Fruit fly (Drosophila melanogaster) whole organism, embryonic: ENCODE results near the gene vas.

Experiments
- Adf1 ChIP-seq: fragments of 200-800 bp; sonication (Bioruptor generic); IDR thresholded peaks from 2 replicates; pipeline ENCODE4 v1.3.6; 2022; ENCODE audit warnings: missing biosample characterization, missing genetic modification characterization
- Asciz ChIP-seq: fragments of 200-800 bp; sonication (Bioruptor generic); optimal IDR thresholded peaks from 2 replicates; lab custom pipeline; 2017; ENCODE audit warnings: missing biosample characterization, mild to moderate bottlenecking, missing genetic modification characterization, missing genetic modification reagents
- CG1024 ChIP-seq: fragments of 200-800 bp; sonication (Bioruptor generic); IDR thresholded peaks from 2 replicates; pipeline ENCODE4 v1.3.6; 2022; ENCODE audit warnings: missing biosample characterization, missing genetic modification characterization
- CG10267 ChIP-seq: fragments of 200-800 bp; sonication (Bioruptor generic); optimal IDR thresholded peaks from 2 replicates; lab custom pipeline; 2018; ENCODE audit warnings: missing biosample characterization, mild to moderate bottlenecking, missing genetic modification characterization, moderate library complexity
- CG11093 ChIP-seq: fragments of 200-800 bp; sonication (Bioruptor generic); IDR thresholded peaks from 3 replicates; pipeline ENCODE4 v1.3.6; 2022; ENCODE audit warnings: missing biosample characterization, missing genetic modification characterization
- CG11398 ChIP-seq: fragments of 200-800 bp; sonication (Bioruptor generic); optimal IDR thresholded peaks from 2 replicates; lab custom pipeline; 2016; ENCODE audit warnings: missing biosample characterization, missing genetic modification characterization
- CG11696 ChIP-seq: fragments of 200-800 bp; sonication (Bioruptor generic); IDR thresholded peaks from 2 replicates; pipeline ENCODE4 v1.3.6; 2022; ENCODE audit warnings: missing biosample characterization, missing genetic modification characterization
- CG12236 ChIP-seq: fragments of 200-800 bp; sonication (Bioruptor generic); optimal IDR thresholded peaks from 2 replicates; lab custom pipeline; 2016; ENCODE audit warnings: missing biosample characterization, missing genetic modification characterization
- CG12744 ChIP-seq: fragments of 200-800 bp; sonication (Bioruptor generic); optimal IDR thresholded peaks from 2 replicates; lab custom pipeline; 2016; ENCODE audit warnings: missing biosample characterization, missing genetic modification characterization
- CG1603 ChIP-seq: fragments of 200-800 bp; sonication (Bioruptor generic); optimal IDR thresholded peaks from 2 replicates; lab custom pipeline; 2019; ENCODE audit warnings: missing biosample characterization, mild to moderate bottlenecking, missing genetic modification characterization, moderate library complexity
- CG3065 ChIP-seq: fragments of 200-800 bp; sonication (Bioruptor generic); optimal IDR thresholded peaks from 2 replicates; lab custom pipeline; 2016; ENCODE audit warnings: missing biosample characterization, missing genetic modification characterization
- CG4328 ChIP-seq: fragments of 200-800 bp; sonication (Bioruptor generic); optimal IDR thresholded peaks from 3 replicates; lab custom pipeline; 2017; ENCODE audit warnings: missing biosample characterization, missing genetic modification reagents, missing genetic modification characterization
- CG4854 ChIP-seq: fragments of 200-800 bp; sonication (Bioruptor generic); optimal IDR thresholded peaks from 2 replicates; lab custom pipeline; 2016; ENCODE audit warnings: missing biosample characterization, missing genetic modification characterization, inconsistent platforms
- CG6175 ChIP-seq: fragments of 200-800 bp; sonication (Bioruptor generic); IDR thresholded peaks from 3 replicates; pipeline ENCODE4 v1.3.6; 2022; ENCODE audit warnings: missing biosample characterization, missing genetic modification characterization
- CG7839 ChIP-seq: fragments of 200-800 bp; sonication (Bioruptor generic); optimal IDR thresholded peaks from 3 replicates; lab custom pipeline; 2018; ENCODE audit warnings: missing biosample characterization, mild to moderate bottlenecking, missing genetic modification characterization, moderate library complexity
- CG8359 ChIP-seq: fragments of 200-800 bp; sonication (Bioruptor generic); optimal IDR thresholded peaks from 2 replicates; lab custom pipeline; 2017; ENCODE audit warnings: missing biosample characterization, mild to moderate bottlenecking, missing genetic modification characterization, borderline replicate concordance
- CG9817 ChIP-seq: fragments of 200-800 bp; sonication (Bioruptor generic); optimal IDR thresholded peaks from 2 replicates; lab custom pipeline; 2018; ENCODE audit warnings: missing biosample characterization, mild to moderate bottlenecking, missing genetic modification characterization, moderate library complexity
- CoRest ChIP-seq: fragments of 200-800 bp; sonication (Bioruptor generic); optimal IDR thresholded peaks from 3 replicates; lab custom pipeline; 2018; ENCODE audit warnings: missing biosample characterization, mild to moderate bottlenecking, missing genetic modification characterization, moderate library complexity
- Dek ChIP-seq: fragments of 200-800 bp; sonication (Bioruptor generic); optimal IDR thresholded peaks from 3 replicates; lab custom pipeline; 2019; ENCODE audit warnings: missing biosample characterization, mild to moderate bottlenecking, missing genetic modification characterization, moderate library complexity
- Elba2 ChIP-seq: fragments of 200-800 bp; sonication (Bioruptor generic); optimal IDR thresholded peaks from 3 replicates; lab custom pipeline; 2016; ENCODE audit warnings: missing biosample characterization, missing genetic modification characterization
- Fer2 ChIP-seq: fragments of 200-800 bp; sonication (Bioruptor generic); optimal IDR thresholded peaks from 2 replicates; lab custom pipeline; 2018; ENCODE audit warnings: missing biosample characterization, mild to moderate bottlenecking, missing genetic modification characterization, moderate library complexity
- H15 ChIP-seq: fragments of 200-800 bp; sonication (Bioruptor generic); IDR thresholded peaks from 3 replicates; pipeline ENCODE4 v1.3.6; 2022; ENCODE audit warnings: missing biosample characterization, missing genetic modification characterization
- Hr51 ChIP-seq, 2 experiments: fragments of 200-800 bp; sonication (Bioruptor generic); optimal IDR thresholded peaks; 2 replicates in 1 of 2; 3 replicates in 1 of 2; lab custom pipeline; 2016 to 2018; ENCODE audit warnings: missing biosample characterization in 2 of 2, missing genetic modification characterization in 2 of 2, mild to moderate bottlenecking in 1 of 2, moderate library complexity in 1 of 2
- Kr ChIP-seq: fragments of 200-800 bp; sonication (Bioruptor generic); optimal IDR thresholded peaks from 2 replicates; lab custom pipeline; 2017; ENCODE audit warnings: missing biosample characterization, mild to moderate bottlenecking, missing genetic modification characterization
- Nf-YA ChIP-seq: fragments of 200-800 bp; sonication (Bioruptor generic); IDR thresholded peaks from 2 replicates; pipeline ENCODE4 v1.3.6; 2022; ENCODE audit warnings: missing biosample characterization, missing genetic modification characterization
- Nf-YB ChIP-seq: fragments of 200-800 bp; sonication (Bioruptor generic); optimal IDR thresholded peaks from 3 replicates; lab custom pipeline; 2019; ENCODE audit warnings: missing biosample characterization, mild to moderate bottlenecking, missing genetic modification characterization, moderate library complexity
- Ptx1 ChIP-seq: fragments of 200-800 bp; sonication (Bioruptor generic); IDR thresholded peaks from 2 replicates; pipeline ENCODE4 v1.3.6; 2022; ENCODE audit warnings: missing biosample characterization, missing genetic modification characterization
- Ravus ChIP-seq: fragments of 200-800 bp; sonication (Bioruptor generic); IDR thresholded peaks from 2 replicates; pipeline ENCODE4 v1.3.6; 2022; ENCODE audit warnings: missing biosample characterization, missing genetic modification characterization
- Rx ChIP-seq: fragments of 200-800 bp; sonication (Bioruptor generic); IDR thresholded peaks from 2 replicates; pipeline ENCODE4 v1.3.6; 2022; ENCODE audit warnings: missing biosample characterization, missing genetic modification characterization
- Trl ChIP-seq, 3 experiments: fragments of >200 bp in 2 of 3; fragments of 200-800 bp in 1 of 3; sonication (Bioruptor generic) in 1 of 3; optimal IDR thresholded peaks; 2 replicates in 1 of 3; 3 replicates in 2 of 3; lab custom pipeline; 2016 to 2017; ENCODE audit warnings: missing biosample characterization in 1 of 3, missing genetic modification characterization in 1 of 3
- Vsx1 ChIP-seq: fragments of 200-800 bp; sonication (Bioruptor generic); optimal IDR thresholded peaks from 2 replicates; lab custom pipeline; 2017; ENCODE audit warnings: missing biosample characterization, mild to moderate bottlenecking, missing genetic modification characterization, missing genetic modification reagents
- abd-A ChIP-seq: fragments of 200-800 bp; sonication (Bioruptor generic); optimal IDR thresholded peaks from 3 replicates; lab custom pipeline; 2019; ENCODE audit warnings: missing biosample characterization, mild to moderate bottlenecking, missing genetic modification characterization, moderate library complexity
- ac ChIP-seq: fragments of 200-800 bp; sonication (Bioruptor generic); optimal IDR thresholded peaks from 3 replicates; lab custom pipeline; 2017; ENCODE audit warnings: missing biosample characterization, mild to moderate bottlenecking, missing genetic modification characterization
- btn ChIP-seq: fragments of 200-800 bp; sonication (Bioruptor generic); optimal IDR thresholded peaks from 2 replicates; lab custom pipeline; 2016; ENCODE audit warnings: missing biosample characterization, missing genetic modification characterization
- crol ChIP-seq: fragments of 200-800 bp; sonication (Bioruptor generic); IDR thresholded peaks from 2 replicates; pipeline ENCODE4 v1.3.6; 2022; ENCODE audit warnings: missing biosample characterization, missing genetic modification characterization
- gro ChIP-seq: fragments of 200-800 bp; sonication (Bioruptor generic); optimal IDR thresholded peaks from 2 replicates; lab custom pipeline; 2016; ENCODE audit warnings: missing biosample characterization, missing genetic modification characterization
- lbe ChIP-seq: fragments of 200-800 bp; sonication (Bioruptor generic); optimal IDR thresholded peaks from 2 replicates; lab custom pipeline; 2016; ENCODE audit warnings: missing biosample characterization, mild to moderate bottlenecking, missing genetic modification characterization
- lilli ChIP-seq: fragments of 200-800 bp; sonication (Bioruptor generic); optimal IDR thresholded peaks from 3 replicates; lab custom pipeline; 2016; ENCODE audit warnings: missing biosample characterization, missing genetic modification characterization
- odd ChIP-seq: fragments of 200-800 bp; sonication (Bioruptor generic); optimal IDR thresholded peaks from 2 replicates; lab custom pipeline; 2017; ENCODE audit warnings: missing biosample characterization, mild to moderate bottlenecking, missing genetic modification characterization
- phol ChIP-seq: fragments of 200-800 bp; sonication (Bioruptor generic); optimal IDR thresholded peaks from 3 replicates; lab custom pipeline; 2018; ENCODE audit warnings: missing biosample characterization, mild to moderate bottlenecking, missing genetic modification characterization, moderate library complexity
- pum ChIP-seq: fragments of 200-800 bp; sonication (Bioruptor generic); optimal IDR thresholded peaks from 2 replicates; lab custom pipeline; 2016; ENCODE audit warnings: missing biosample characterization, missing genetic modification characterization
- ro ChIP-seq: fragments of 200-800 bp; sonication (Bioruptor generic); IDR thresholded peaks from 2 replicates; pipeline ENCODE4 v1.3.6; 2022; ENCODE audit warnings: missing biosample characterization, missing genetic modification characterization
- salm ChIP-seq: fragments of 200-800 bp; sonication (Bioruptor generic); optimal IDR thresholded peaks from 2 replicates; lab custom pipeline; 2018; ENCODE audit warnings: missing biosample characterization, mild to moderate bottlenecking, missing genetic modification characterization
- sqz ChIP-seq: fragments of 200-800 bp; sonication (Bioruptor generic); optimal IDR thresholded peaks from 3 replicates; lab custom pipeline; 2018; ENCODE audit warnings: missing biosample characterization, mild to moderate bottlenecking, missing genetic modification characterization
- stc ChIP-seq: fragments of 200-800 bp; sonication (Bioruptor generic); IDR thresholded peaks from 2 replicates; pipeline ENCODE4 v1.3.6; 2022; ENCODE audit warnings: missing biosample characterization, missing genetic modification characterization
- tgo ChIP-seq: fragments of 200-800 bp; sonication (Bioruptor generic); IDR thresholded peaks from 3 replicates; pipeline ENCODE4 v1.3.6; 2022; ENCODE audit warnings: missing biosample characterization, missing genetic modification characterization
- vfl ChIP-seq: fragments of 200-800 bp; sonication (Bioruptor generic); optimal IDR thresholded peaks from 2 replicates; lab custom pipeline; 2016; ENCODE audit warnings: missing biosample characterization, missing genetic modification characterization
- vvl ChIP-seq: fragments of 200-800 bp; sonication (Bioruptor generic); IDR thresholded peaks from 2 replicates; pipeline ENCODE4 v1.3.6; 2022; ENCODE audit warnings: missing biosample characterization, missing genetic modification characterization

vas gene

dm6 chr2L:15056359-15057220 is 4.9 kb upstream of the vas start (continued):
- TF ChIP-seq H15 (GFP tag; lab: Robert Waterston, UW) (peak; percentile 63; the same call in 2 of the 3 replicates), Nf-YA (GFP tag; lab: Robert Waterston, UW) (no peak), Hr51 (GFP tag; optimal IDR thresholded peaks at IDR 0.05; lab: Kevin White, UChicago) (peak; percentile 46 to 84), CG4854 (GFP tag; lab: Kevin White, UChicago) (no peak), sqz (peak; percentile 55), CG10267 (peak; percentile 85), lilli (GFP tag; lab: Kevin White, UChicago) (peak; percentile 48), btn (GFP tag; lab: Kevin White, UChicago) (no peak), Ravus (peak; percentile 10; the same call in 1 of the 2 replicates), odd (peak; percentile 67), CG12744 (GFP tag; lab: Kevin White, UChicago) (no peak), Vsx1 (GFP tag; lab: Kevin White, UChicago) (peak; percentile 24), CG7839 (tag; lab: Kevin White, UChicago) (peak; percentile 89), pum (GFP tag; lab: Kevin White, UChicago) (peak; percentile 34), Adf1 (GFP tag; lab: Robert Waterston, UW) (peak; percentile 23; the same call in 1 of the 2 replicates), tgo (GFP tag; lab: Robert Waterston, UW) (peak; percentile 78), CG3065 (GFP tag; lab: Kevin White, UChicago) (peak; percentile 37), phol (tag; lab: Kevin White, UChicago) (peak; percentile 88), salm (tag; lab: Kevin White, UChicago) (peak; percentile 58), Dek (peak; percentile 41), vfl (GFP tag; lab: Kevin White, UChicago) (peak; percentile 34), ac (GFP tag; lab: Kevin White, UChicago) (no peak), vvl (peak; percentile 88), Asciz (GFP tag; lab: Kevin White, UChicago) (peak; percentile 85), CG12236 (GFP tag; lab: Kevin White, UChicago) (no peak), CG11093 (GFP tag; lab: Robert Waterston, UW) (peak; percentile 63; the same call in 2 of the 3 replicates), Fer2 (peak; percentile 14), CG1024 (peak; percentile 47), CG6175 (GFP tag; lab: Robert Waterston, UW) (0 out of 3 replicates have a peak, but pooled peaks have one; percentile 21), stc (GFP tag; lab: Robert Waterston, UW) (peak; percentile 55; the same call in 1 of the 2 replicates), CG11696 (GFP tag; lab: Robert Waterston, UW) (no peak), abd-A (tag; lab: Kevin White, UChicago) (no peak), ro (no peak; the same call in 1 of the 2 replicates), lbe (GFP tag; lab: Kevin White, UChicago) (peak; percentile 59), Ptx1 (GFP tag; lab: Robert Waterston, UW) (peak; percentile 79), CG11398 (GFP tag; lab: Kevin White, UChicago) (no peak), gro (GFP tag; lab: Kevin White, UChicago) (no peak), CoRest (tag; lab: Kevin White, UChicago) (peak; percentile 80), CG9817 (peak; percentile 25), Rx (GFP tag; lab: Robert Waterston, UW) (no peak; the same call in 1 of the 2 replicates), crol (GFP tag; lab: Robert Waterston, UW) (peak; percentile 97), Nf-YB (GFP tag; lab: Kevin White, UChicago) (peak; percentile 71), CG1603 (no peak), Kr (GFP tag; lab: Kevin White, UChicago) (no peak), CG8359 (peak; percentile 52), Trl (optimal IDR thresholded peaks at IDR 0.05; lab: Kevin White, UChicago) (peak; percentile 66 to 94), Trl (GFP tag; optimal IDR thresholded peaks at IDR 0.05; lab: Kevin White, UChicago) (peak; percentile 20), CG4328 (peak; percentile 55), Elba2 (peak; percentile 93)
